Fruit fly (Drosophila melanogaster) whole organism, embryonic: Measurements from ENCODE around the gene CG13898.

Experiments
- Adf1 ChIP-seq: fragments of 200-800 bp; sonication (Bioruptor generic); IDR thresholded peaks from 2 replicates; pipeline ENCODE4 v1.3.6; 2022; ENCODE audit warnings: missing biosample characterization, missing genetic modification characterization
- Blimp-1 ChIP-seq: fragments of 200-800 bp; sonication (Bioruptor generic); optimal IDR thresholded peaks from 3 replicates; lab custom pipeline; 2018; ENCODE audit warnings: missing biosample characterization, missing genetic modification characterization, mild to moderate bottlenecking, moderate library complexity, missing genetic modification reagents
- CG10274 ChIP-seq: fragments of 200-800 bp; sonication (Bioruptor generic); optimal IDR thresholded peaks from 3 replicates; lab custom pipeline; 2017; ENCODE audit warnings: missing biosample characterization, mild to moderate bottlenecking, missing genetic modification characterization
- CG10565 ChIP-seq: fragments of 200-800 bp; sonication (Bioruptor generic); optimal IDR thresholded peaks from 3 replicates; lab custom pipeline; 2016; ENCODE audit warnings: missing biosample characterization, mild to moderate bottlenecking, missing genetic modification characterization
- CG10959 ChIP-seq: fragments of 200-800 bp; sonication (Bioruptor generic); IDR thresholded peaks from 2 replicates; pipeline ENCODE4 v1.3.6; 2022; ENCODE audit warnings: missing biosample characterization, missing genetic modification characterization
- CG12659 ChIP-seq: fragments of 200-800 bp; sonication (Bioruptor generic); optimal IDR thresholded peaks from 3 replicates; lab custom pipeline; 2017; ENCODE audit warnings: mild to moderate bottlenecking, missing biosample characterization, missing genetic modification reagents, missing genetic modification characterization
- CG13296 ChIP-seq: fragments of 200-800 bp; sonication (Bioruptor generic); optimal IDR thresholded peaks from 3 replicates; lab custom pipeline; 2018; ENCODE audit warnings: missing biosample characterization, mild to moderate bottlenecking, missing genetic modification characterization
- CG13775 ChIP-seq: fragments of 200-800 bp; sonication (Bioruptor generic); optimal IDR thresholded peaks from 3 replicates; lab custom pipeline; 2017; ENCODE audit warnings: missing biosample characterization, mild to moderate bottlenecking, missing genetic modification characterization
- CG15601 ChIP-seq: fragments of 200-800 bp; sonication (Bioruptor generic); optimal IDR thresholded peaks from 3 replicates; lab custom pipeline; 2019; ENCODE audit warnings: missing biosample characterization, mild to moderate bottlenecking, missing genetic modification characterization, moderate library complexity
- CG1603 ChIP-seq: fragments of 200-800 bp; sonication (Bioruptor generic); optimal IDR thresholded peaks from 2 replicates; lab custom pipeline; 2019; ENCODE audit warnings: missing biosample characterization, mild to moderate bottlenecking, missing genetic modification characterization, moderate library complexity
- CG1832 ChIP-seq: fragments of 200-800 bp; sonication (Bioruptor generic); optimal IDR thresholded peaks from 2 replicates; lab custom pipeline; 2017; ENCODE audit warnings: missing biosample characterization, mild to moderate bottlenecking, missing genetic modification characterization, inconsistent platforms
- CG18599 ChIP-seq: fragments of 200-800 bp; sonication (Bioruptor generic); optimal IDR thresholded peaks from 3 replicates; lab custom pipeline; 2017; ENCODE audit warnings: missing biosample characterization, missing genetic modification characterization, mild to moderate bottlenecking, moderate library complexity, missing genetic modification reagents
- CG3281 ChIP-seq: fragments of 200-800 bp; sonication (Bioruptor generic); optimal IDR thresholded peaks from 3 replicates; lab custom pipeline; 2017; ENCODE audit warnings: missing biosample characterization, mild to moderate bottlenecking, missing genetic modification characterization
- CG3726 ChIP-seq: fragments of 200-800 bp; sonication (Bioruptor generic); IDR thresholded peaks from 3 replicates; pipeline ENCODE4, ENCODE4 v1.3.6; 2022; ENCODE audit warnings: missing biosample characterization, missing genetic modification characterization
- CG4404 ChIP-seq: fragments of 200-800 bp; sonication (Bioruptor generic); IDR thresholded peaks from 2 replicates; pipeline ENCODE4 v1.3.6; 2022; ENCODE audit warnings: missing biosample characterization, missing genetic modification characterization
- CG4617 ChIP-seq: fragments of 200-800 bp; sonication (Bioruptor generic); optimal IDR thresholded peaks from 3 replicates; lab custom pipeline; 2016; ENCODE audit warnings: missing biosample characterization, missing genetic modification characterization, borderline replicate concordance
- CG7357 ChIP-seq: fragments of 200-800 bp; sonication (Bioruptor generic); IDR thresholded peaks from 3 replicates; pipeline ENCODE4 v1.3.6; 2022; ENCODE audit warnings: missing biosample characterization, missing genetic modification characterization
- CG7556 ChIP-seq: fragments of 200-800 bp; sonication (Bioruptor generic); optimal IDR thresholded peaks from 2 replicates; lab custom pipeline; 2017; ENCODE audit warnings: missing biosample characterization, mild to moderate bottlenecking, missing genetic modification characterization
- CG7839 ChIP-seq: fragments of 200-800 bp; sonication (Bioruptor generic); optimal IDR thresholded peaks from 3 replicates; lab custom pipeline; 2018; ENCODE audit warnings: missing biosample characterization, mild to moderate bottlenecking, missing genetic modification characterization, moderate library complexity
- CG8478 ChIP-seq: fragments of >200 bp; optimal IDR thresholded peaks from 2 replicates; lab custom pipeline; 2018
- Hmr ChIP-seq: fragments of 200-800 bp; sonication (Bioruptor generic); optimal IDR thresholded peaks from 3 replicates; lab custom pipeline; 2017; ENCODE audit warnings: mild to moderate bottlenecking, missing biosample characterization, missing genetic modification reagents, missing genetic modification characterization
- Hr51 ChIP-seq, 2 experiments: fragments of 200-800 bp; sonication (Bioruptor generic); optimal IDR thresholded peaks; 2 replicates in 1 of 2; 3 replicates in 1 of 2; lab custom pipeline; 2016 to 2018; ENCODE audit warnings: missing biosample characterization in 2 of 2, missing genetic modification characterization in 2 of 2, mild to moderate bottlenecking in 1 of 2, moderate library complexity in 1 of 2
- Hr78 ChIP-seq, 2 experiments: fragments of 200-800 bp in 1 of 2; fragments of >200 bp in 1 of 2; sonication (Bioruptor generic) in 1 of 2; optimal IDR thresholded peaks; 2 replicates each; lab custom pipeline; 2017 to 2019; ENCODE audit warnings: missing biosample characterization in 2 of 2, missing genetic modification characterization in 2 of 2, mild to moderate bottlenecking in 1 of 2, moderate library complexity in 1 of 2
- Hsf ChIP-seq: fragments of 200-800 bp; sonication (Bioruptor generic); optimal IDR thresholded peaks from 3 replicates; lab custom pipeline; 2016; ENCODE audit warnings: missing biosample characterization, missing genetic modification characterization
- Jarid2 ChIP-seq: fragments of 200-800 bp; sonication (Bioruptor generic); optimal IDR thresholded peaks from 3 replicates; lab custom pipeline; 2017; ENCODE audit warnings: mild to moderate bottlenecking, missing biosample characterization, missing genetic modification reagents, missing genetic modification characterization
- Mes4 ChIP-seq: fragments of 200-800 bp; sonication (Bioruptor generic); optimal IDR thresholded peaks from 2 replicates; lab custom pipeline; 2016; ENCODE audit warnings: missing biosample characterization, missing genetic modification characterization
- PHDP ChIP-seq: fragments of 200-800 bp; sonication (Bioruptor generic); optimal IDR thresholded peaks from 3 replicates; lab custom pipeline; 2018; ENCODE audit warnings: missing biosample characterization, mild to moderate bottlenecking, missing genetic modification characterization, moderate library complexity
- Ravus ChIP-seq: fragments of 200-800 bp; sonication (Bioruptor generic); IDR thresholded peaks from 2 replicates; pipeline ENCODE4 v1.3.6; 2022; ENCODE audit warnings: missing biosample characterization, missing genetic modification characterization
- Rx ChIP-seq: fragments of 200-800 bp; sonication (Bioruptor generic); IDR thresholded peaks from 2 replicates; pipeline ENCODE4 v1.3.6; 2022; ENCODE audit warnings: missing biosample characterization, missing genetic modification characterization
- Ssrp ChIP-seq: fragments of 200-800 bp; sonication (Bioruptor generic); optimal IDR thresholded peaks from 2 replicates; lab custom pipeline; 2018; ENCODE audit warnings: missing biosample characterization, mild to moderate bottlenecking, missing genetic modification characterization, moderate library complexity
- Stat92E ChIP-seq, 3 experiments: fragments of >200 bp in 2 of 3; fragments of 200-800 bp in 1 of 3; sonication (Bioruptor generic) in 1 of 3; optimal IDR thresholded peaks; 2 replicates each; lab custom pipeline; 2017 to 2019; ENCODE audit warnings: missing biosample characterization in 3 of 3, missing genetic modification characterization in 3 of 3, mild to moderate bottlenecking in 1 of 3, moderate library complexity in 1 of 3
- Xrp1 ChIP-seq: fragments of 200-800 bp; sonication (Bioruptor generic); IDR thresholded peaks from 2 replicates; pipeline ENCODE4 v1.3.6; 2022; ENCODE audit warnings: missing biosample characterization, missing genetic modification characterization
- amos ChIP-seq: fragments of 200-800 bp; sonication (Bioruptor generic); IDR thresholded peaks from 2 replicates; pipeline ENCODE4 v1.3.6; 2022; ENCODE audit warnings: missing biosample characterization, missing genetic modification characterization; ENCODE audit not compliant: partially characterized antibody
- bsh ChIP-seq, 2 experiments: fragments of 200-800 bp; sonication (Bioruptor generic); optimal IDR thresholded peaks; 2 replicates each; lab custom pipeline; 2017 to 2018; ENCODE audit warnings: mild to moderate bottlenecking in 2 of 2, missing biosample characterization in 2 of 2, missing genetic modification characterization in 2 of 2, moderate library complexity in 1 of 2
- cas ChIP-seq: fragments of 200-800 bp; sonication (Bioruptor generic); IDR thresholded peaks from 2 replicates; pipeline ENCODE4 v1.3.6; 2022; ENCODE audit warnings: missing biosample characterization, missing genetic modification characterization
- caup ChIP-seq: fragments of 200-800 bp; sonication (Bioruptor generic); optimal IDR thresholded peaks from 3 replicates; lab custom pipeline; 2017; ENCODE audit warnings: missing biosample characterization, mild to moderate bottlenecking, missing genetic modification characterization, moderate library complexity; ENCODE audit not compliant: severe bottlenecking
- chm ChIP-seq: fragments of 200-800 bp; sonication (Bioruptor generic); IDR thresholded peaks from 2 replicates; pipeline ENCODE4 v1.3.6; 2022; ENCODE audit warnings: missing biosample characterization, missing genetic modification characterization
- dati ChIP-seq: fragments of 200-800 bp; sonication (Bioruptor generic); IDR thresholded peaks from 2 replicates; pipeline ENCODE4 v1.3.6; 2022; ENCODE audit warnings: missing biosample characterization, missing genetic modification characterization
- gce ChIP-seq: fragments of 200-800 bp; sonication (Bioruptor generic); IDR thresholded peaks from 3 replicates; pipeline ENCODE4 v1.3.6; 2022; ENCODE audit warnings: missing biosample characterization, missing genetic modification characterization
- gt ChIP-seq: fragments of 200-800 bp; sonication (Bioruptor generic); IDR thresholded peaks from 2 replicates; pipeline ENCODE4 v1.3.6; 2022; ENCODE audit warnings: missing biosample characterization, missing genetic modification characterization
- hkb ChIP-seq, 2 experiments: fragments of 200-800 bp in 1 of 2; fragments of >200 bp in 1 of 2; sonication (Bioruptor generic) in 1 of 2; IDR thresholded peaks in 1 of 2; optimal IDR thresholded peaks in 1 of 2; 2 replicates each; pipeline versions ENCODE4 v1.3.6 to Lab custom; 2017 to 2022; ENCODE audit warnings: missing biosample characterization in 1 of 2, missing genetic modification characterization in 1 of 2
- kay ChIP-seq: fragments of 200-800 bp; sonication (Bioruptor generic); optimal IDR thresholded peaks from 2 replicates; lab custom pipeline; 2016; ENCODE audit warnings: missing biosample characterization, missing genetic modification characterization
- nerfin-1 ChIP-seq: fragments of 200-800 bp; sonication (Bioruptor generic); optimal IDR thresholded peaks from 3 replicates; lab custom pipeline; 2019; ENCODE audit warnings: missing biosample characterization, mild to moderate bottlenecking, missing genetic modification characterization, moderate library complexity
- ranshi ChIP-seq: fragments of 200-800 bp; sonication (Bioruptor generic); IDR thresholded peaks from 2 replicates; pipeline ENCODE4 v1.3.6; 2022; ENCODE audit warnings: missing biosample characterization, missing genetic modification characterization
- run ChIP-seq: fragments of 200-800 bp; sonication (Bioruptor generic); optimal IDR thresholded peaks from 3 replicates; lab custom pipeline; 2018; ENCODE audit warnings: missing biosample characterization, mild to moderate bottlenecking, missing genetic modification characterization
- so ChIP-seq: fragments of 200-800 bp; sonication (Bioruptor generic); IDR thresholded peaks from 3 replicates; pipeline ENCODE4 v1.3.6; 2022; ENCODE audit warnings: missing biosample characterization, missing genetic modification characterization
- tna ChIP-seq: fragments of 200-800 bp; sonication (Bioruptor generic); IDR thresholded peaks from 2 replicates; pipeline ENCODE4 v1.3.6; 2022; ENCODE audit warnings: missing biosample characterization, missing genetic modification characterization; ENCODE audit not compliant: partially characterized antibody

CG13898 gene

dm6 chr3L:805642-806218 lies 1.9 kb upstream of the CG13898 start (continued):
- TF ChIP-seq CG7556 (GFP tag; lab: Kevin White, UChicago) (peak; percentile 57), gce (GFP tag; lab: Robert Waterston, UW) (peak; percentile 58; the same call in 1 of the 3 replicates), CG10959 (GFP tag; lab: Robert Waterston, UW) (peak; percentile 19; the same call in 1 of the 2 replicates), dati (GFP tag; lab: Robert Waterston, UW) (no peak), caup (GFP tag; lab: Kevin White, UChicago) (peak; percentile 25), PHDP (tag; lab: Kevin White, UChicago) (peak; percentile 39), cas (GFP tag; lab: Robert Waterston, UW) (no peak), Mes4 (GFP tag; lab: Kevin White, UChicago) (peak; percentile 29), Ravus (GFP tag; lab: Robert Waterston, UW) (no peak), Adf1 (GFP tag; lab: Robert Waterston, UW) (no peak), CG7839 (tag; lab: Kevin White, UChicago) (peak; percentile 64), chm (GFP tag; lab: Robert Waterston, UW) (0 out of 2 replicates have a peak, but pooled peaks have one; percentile 26), CG18599 (GFP tag; lab: Kevin White, UChicago) (peak; percentile 70), CG13296 (GFP tag; lab: Kevin White, UChicago) (no peak), CG3726 (GFP tag; lab: Robert Waterston, UW) (peak; percentile 56; the same call in 1 of the 3 replicates), CG10565 (GFP tag; lab: Kevin White, UChicago) (no peak), CG15601 (tag; lab: Kevin White, UChicago) (no peak), Ssrp (tag; lab: Kevin White, UChicago) (peak; percentile 33), bsh (GFP tag; optimal IDR thresholded peaks at IDR 0.05; lab: Kevin White, UChicago) (peak; percentile 61 to 69), CG4404 (GFP tag; lab: Robert Waterston, UW) (peak; percentile 42; the same call in 1 of the 2 replicates), CG3281 (peak; percentile 51), run (tag; lab: Kevin White, UChicago) (peak; percentile 14), CG13775 (GFP tag; lab: Kevin White, UChicago) (peak; percentile 48), so (peak; percentile 67; the same call in 1 of the 3 replicates), Rx (GFP tag; lab: Robert Waterston, UW) (peak; percentile 32; the same call in 1 of the 2 replicates), CG1603 (tag; lab: Kevin White, UChicago) (peak; percentile 74), tna (GFP tag; lab: Robert Waterston, UW) (no peak), Hsf (GFP tag; lab: Kevin White, UChicago) (peak; percentile 26), Stat92E (GFP tag; optimal IDR thresholded peaks at IDR 0.05; lab: Kevin White, UChicago) (no peak), hkb (optimal IDR thresholded peaks at IDR 0.05; lab: Kevin White, UChicago) (no peak), hkb (GFP tag; IDR thresholded peaks at IDR 0.05; lab: Robert Waterston, UW) (peak; percentile 71), Hmr (peak; percentile 17), gt (GFP tag; lab: Robert Waterston, UW) (0 out of 2 replicates have a peak, but pooled peaks have one; percentile 7), CG7357 (peak; percentile 45; the same call in 1 of the 3 replicates), kay (GFP tag; lab: Kevin White, UChicago) (no peak), Jarid2 (GFP tag; lab: Kevin White, UChicago) (no peak), Xrp1 (GFP tag; lab: Robert Waterston, UW) (peak; percentile 75), ranshi (GFP tag; lab: Robert Waterston, UW) (peak; percentile 62), Blimp-1 (peak; percentile 65), CG10274 (GFP tag; lab: Kevin White, UChicago) (peak; percentile 19), amos (no peak), CG1832 (peak; percentile 14), CG4617 (no peak), Hr78 (GFP tag; optimal IDR thresholded peaks at IDR 0.05; lab: Kevin White, UChicago) (peak in 1 of 2 experiments; percentile 46), CG8478 (lab: Kevin White, UChicago) (no peak), nerfin-1 (tag; lab: Kevin White, UChicago) (peak; percentile 52), Hr51 (GFP tag; optimal IDR thresholded peaks at IDR 0.05; lab: Kevin White, UChicago) (peak in 1 of 2 experiments; percentile 55), CG12659 (GFP tag; lab: Kevin White, UChicago) (peak; percentile 35)
